Fruit fly (Drosophila melanogaster): ENCODE results near the gene CG6299.

Gene CG6299

DNA sequence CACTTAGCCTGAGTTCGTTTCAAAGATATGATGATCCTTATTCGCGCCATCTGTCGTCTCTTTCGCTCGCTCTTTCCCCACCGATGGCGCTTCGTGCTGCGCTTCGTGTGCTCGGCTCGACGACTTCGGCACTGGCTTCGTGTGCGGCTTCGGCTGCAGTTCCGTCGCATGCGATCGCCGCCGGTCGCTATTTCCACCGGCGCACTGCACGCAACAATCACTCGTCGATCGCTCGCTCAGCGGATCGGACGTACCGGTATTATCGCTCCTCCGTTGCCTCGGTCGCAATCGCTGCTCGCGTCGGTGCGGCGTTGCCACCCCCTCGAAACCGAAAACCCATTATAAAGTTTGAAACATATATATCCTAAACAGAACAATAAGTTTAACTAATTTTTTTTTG is 36.3 kb downstream of the CG6299 start (continued):
- TF ChIP-seq dm (GFP tag; optimal IDR thresholded peaks at IDR 0.05): peak; percentile 6
- TF ChIP-seq CG2129 (GFP tag; IDR thresholded peaks at IDR 0.05; ENCODE audit: partially characterized antibody): no peak
- TF ChIP-seq Dek (tag; optimal IDR thresholded peaks at IDR 0.05): no peak
- TF ChIP-seq Gsc (GFP tag; IDR thresholded peaks at IDR 0.05): no peak
- TF ChIP-seq Meics (GFP tag; optimal IDR thresholded peaks at IDR 0.05): no peak
- peak; percentile 36; the same call in 1 of the 2 replicates for TF ChIP-seq amos (GFP tag; IDR thresholded peaks at IDR 0.05; ENCODE audit: partially characterized antibody)
- TF ChIP-seq Eip74EF (GFP tag; optimal IDR thresholded peaks at IDR 0.05): no peak
- TF ChIP-seq nom (GFP tag; optimal IDR thresholded peaks at IDR 0.05): peak; percentile 74
- TF ChIP-seq run (tag; optimal IDR thresholded peaks at IDR 0.05): no peak
- TF ChIP-seq GATAe (GFP tag; conservative IDR thresholded peaks at IDR 0.05): no peak
- TF ChIP-seq sens (GFP tag): peak; percentile 79
- TF ChIP-seq pho (GFP tag; optimal IDR thresholded peaks at IDR 0.05): no peak
- no peak for TF ChIP-seq Trl (optimal IDR thresholded peaks at IDR 0.05)
- peak; percentile 21 for TF ChIP-seq Trl (GFP tag; optimal IDR thresholded peaks at IDR 0.05)
- TF ChIP-seq pum (GFP tag; optimal IDR thresholded peaks at IDR 0.05): no peak
- no peak for TF ChIP-seq lmd (GFP tag; IDR thresholded peaks at IDR 0.05)
- TF ChIP-seq Hsf (GFP tag; optimal IDR thresholded peaks at IDR 0.05): no peak
- peak; percentile 35 for TF ChIP-seq CG15514 (GFP tag; optimal IDR thresholded peaks at IDR 0.05)
- TF ChIP-seq ssp (GFP tag; IDR thresholded peaks at IDR 0.05): no peak
- TF ChIP-seq esg (GFP tag; conservative IDR thresholded peaks at IDR 0.05): no peak
- TF ChIP-seq CG11560 (tag; IDR thresholded peaks at IDR 0.05): no peak
- TF ChIP-seq Blimp-1 (GFP tag; optimal IDR thresholded peaks at IDR 0.05): no peak
- TF ChIP-seq jigr1 (GFP tag; IDR thresholded peaks at IDR 0.05): no peak
- TF ChIP-seq CrebB (tag; optimal IDR thresholded peaks at IDR 0.05): no peak
- TF ChIP-seq HLH4C (GFP tag; IDR thresholded peaks at IDR 0.05; ENCODE audit: partially characterized antibody): no peak
- TF ChIP-seq tll (GFP tag; optimal IDR thresholded peaks at IDR 0.05): no peak
- no peak for TF ChIP-seq CG10147 (GFP tag; optimal IDR thresholded peaks at IDR 0.05)
- TF ChIP-seq Fer2 (tag; optimal IDR thresholded peaks at IDR 0.05): no peak
- peak; percentile 26 for TF ChIP-seq CG17912 (GFP tag; optimal IDR thresholded peaks at IDR 0.05)
- TF ChIP-seq pan (optimal IDR thresholded peaks at IDR 0.05): no peak
- TF ChIP-seq pan (GFP tag; optimal IDR thresholded peaks at IDR 0.05 in 1 of 2, IDR thresholded peaks at IDR 0.05 in 1 of 2): peak in 1 of 2 experiments; percentile 12
- TF ChIP-seq Poxn (GFP tag; IDR thresholded peaks at IDR 0.05): no peak
- TF ChIP-seq emc (GFP tag; optimal IDR thresholded peaks at IDR 0.05): no peak
- TF ChIP-seq tap (tag; optimal IDR thresholded peaks at IDR 0.05): peak; percentile 15
- TF ChIP-seq chm (GFP tag; IDR thresholded peaks at IDR 0.05): peak; percentile 74; the same call in 1 of the 2 replicates
- no peak for TF ChIP-seq slp2 (GFP tag; optimal IDR thresholded peaks at IDR 0.05)
- TF ChIP-seq Vsx1 (GFP tag; optimal IDR thresholded peaks at IDR 0.05): no peak
- no peak for TF ChIP-seq CG18619 (GFP tag; optimal IDR thresholded peaks at IDR 0.05)
- no peak for TF ChIP-seq CG4854 (GFP tag; optimal IDR thresholded peaks at IDR 0.05)
- TF ChIP-seq CG2712 (tag; optimal IDR thresholded peaks at IDR 0.05): peak; percentile 39
- TF ChIP-seq vvl (GFP tag; IDR thresholded peaks at IDR 0.05): peak; percentile 56; the same call in 1 of the 2 replicates
- TF ChIP-seq Bteb2 (GFP tag; optimal IDR thresholded peaks at IDR 0.05): no peak
- TF ChIP-seq HLH3B (GFP tag; IDR thresholded peaks at IDR 0.05): no peak
- TF ChIP-seq CG17802 (tag; optimal IDR thresholded peaks at IDR 0.05): no peak
- TF ChIP-seq vfl (GFP tag; optimal IDR thresholded peaks at IDR 0.05): no peak
- TF ChIP-seq CG11398 (GFP tag; optimal IDR thresholded peaks at IDR 0.05): no peak
- TF ChIP-seq Scr (GFP tag; IDR thresholded peaks at IDR 0.05; ENCODE audit: partially characterized antibody): peak; percentile 13; the same call in 1 of the 2 replicates
- no peak for TF ChIP-seq CG12236 (GFP tag; optimal IDR thresholded peaks at IDR 0.05)
- TF ChIP-seq NfI (GFP tag; optimal IDR thresholded peaks at IDR 0.05): no peak
- TF ChIP-seq sens-2 (GFP tag; IDR thresholded peaks at IDR 0.05): no peak
- 0 out of 2 replicates have a peak, but pooled peaks have one; percentile 17 for TF ChIP-seq CG31441 (GFP tag; IDR thresholded peaks at IDR 0.05)
